Worm (Caenorhabditis elegans) whole organism, L4/young adult: ENCODE measurements around the gene msp-53.

Source experiments
- W03F9.2 ChIP-seq: fragments of 150-350 bp; optimal IDR thresholded peaks from 2 replicates; lab custom pipeline; 2014; ENCODE audit warnings: missing biosample characterization, missing genetic modification characterization
- dao-5 ChIP-seq: sonication (generic microtip); optimal IDR thresholded peaks from 2 replicates; lab custom pipeline; 2016; ENCODE audit warnings: missing genotype, missing genetic modification characterization, moderate library complexity, missing compliant biosample characterization

ce11 chrIV:5045389-5045788 is 19.5 kb downstream of the msp-53 start, which contains the start of gene hot-9:
- TF ChIP-seq dao-5 (tag; lab: Kevin White, UChicago) (no peak), W03F9.2 (no peak)
